Worm (Caenorhabditis elegans) whole organism, late embryonic: ENCODE data around the gene abf-3.

Source experiments
- K02D7.2 ChIP-seq: sonication (generic microtip); optimal IDR thresholded peaks from 2 replicates; lab custom pipeline; 2017; ENCODE audit warnings: mild to moderate bottlenecking, missing genetic modification characterization, missing compliant biosample characterization
- T23F11.4 ChIP-seq: fragments of 200-800 bp; sonication (Bioruptor generic); optimal IDR thresholded peaks from 2 replicates; lab custom pipeline; 2018; ENCODE audit warnings: mild to moderate bottlenecking, missing genetic modification characterization, missing compliant biosample characterization
- Y22D7AL.16 ChIP-seq: sonication (generic microtip); optimal IDR thresholded peaks from 2 replicates; lab custom pipeline; 2016; ENCODE audit warnings: missing genetic modification characterization, missing compliant biosample characterization
- ceh-18 ChIP-seq: sonication (generic microtip); optimal IDR thresholded peaks from 2 replicates; lab custom pipeline; 2016; ENCODE audit warnings: missing genetic modification characterization, missing compliant biosample characterization
- ceh-2 ChIP-seq: sonication (generic microtip); optimal IDR thresholded peaks from 2 replicates; lab custom pipeline; 2016; ENCODE audit warnings: missing genotype, missing genetic modification characterization, missing compliant biosample characterization
- ceh-22 ChIP-seq: sonication (generic microtip); optimal IDR thresholded peaks from 2 replicates; lab custom pipeline; 2017; ENCODE audit warnings: missing biosample characterization, missing genetic modification characterization
- ceh-24 ChIP-seq: sonication (generic microtip); optimal IDR thresholded peaks from 2 replicates; lab custom pipeline; 2016; ENCODE audit warnings: mild to moderate bottlenecking, missing genetic modification characterization, missing compliant biosample characterization
- ceh-30 ChIP-seq: fragments of 150-350 bp; optimal IDR thresholded peaks from 2 replicates; lab custom pipeline; 2014; ENCODE audit warnings: missing biosample characterization, missing genetic modification characterization
- ceh-31 ChIP-seq: sonication (generic microtip); optimal IDR thresholded peaks from 2 replicates; lab custom pipeline; 2016; ENCODE audit warnings: missing genetic modification characterization, missing compliant biosample characterization
- ceh-34 ChIP-seq: sonication (generic microtip); optimal IDR thresholded peaks from 2 replicates; lab custom pipeline; 2016; ENCODE audit warnings: mild to moderate bottlenecking, missing genetic modification characterization, missing compliant biosample characterization
- ceh-45 ChIP-seq: fragments of 200-800 bp; sonication (Bioruptor generic); IDR thresholded peaks from 2 replicates; pipeline ENCODE4 v1.3.6; 2022; ENCODE audit warnings: missing genetic modification reagents, missing genetic modification characterization, missing compliant biosample characterization
- ceh-48 ChIP-seq: sonication (generic microtip); optimal IDR thresholded peaks from 2 replicates; lab custom pipeline; 2016; ENCODE audit warnings: missing genetic modification characterization, inconsistent platforms, missing compliant biosample characterization
- ceh-6 ChIP-seq: fragments of 200-800 bp; sonication (Bioruptor generic); optimal IDR thresholded peaks from 2 replicates; lab custom pipeline; 2018; ENCODE audit warnings: mild to moderate bottlenecking, missing genetic modification characterization, missing compliant biosample characterization
- che-1 ChIP-seq: sonication (generic microtip); optimal IDR thresholded peaks from 2 replicates; lab custom pipeline; 2016; ENCODE audit warnings: mild to moderate bottlenecking, missing genetic modification characterization, missing compliant biosample characterization
- dmd-4 ChIP-seq: sonication (generic microtip); optimal IDR thresholded peaks from 2 replicates; lab custom pipeline; 2016; ENCODE audit warnings: borderline replicate concordance, missing genetic modification characterization, missing compliant biosample characterization
- dve-1 ChIP-seq: sonication (generic microtip); optimal IDR thresholded peaks from 2 replicates; lab custom pipeline; 2017; ENCODE audit warnings: antibody characterized with exemption, mild to moderate bottlenecking, missing genetic modification characterization, missing compliant biosample characterization
- elt-2 ChIP-seq: sonication (generic microtip); optimal IDR thresholded peaks from 2 replicates; lab custom pipeline; 2016; ENCODE audit warnings: missing genetic modification reagents, missing genetic modification characterization, missing compliant biosample characterization
- ets-4 ChIP-seq: sonication (generic microtip); optimal IDR thresholded peaks from 2 replicates; lab custom pipeline; 2016; ENCODE audit warnings: missing genetic modification characterization, missing compliant biosample characterization
- eyg-1 ChIP-seq: sonication (generic microtip); optimal IDR thresholded peaks from 2 replicates; lab custom pipeline; 2016; ENCODE audit warnings: missing genotype, missing genetic modification characterization, missing compliant biosample characterization
- hlh-13 ChIP-seq: fragments of 200-800 bp; sonication (Bioruptor generic); optimal IDR thresholded peaks from 2 replicates; lab custom pipeline; 2018; ENCODE audit warnings: mild to moderate bottlenecking, missing genetic modification characterization, missing compliant biosample characterization
- hlh-15 ChIP-seq: sonication (generic microtip); optimal IDR thresholded peaks from 2 replicates; lab custom pipeline; 2016; ENCODE audit warnings: missing genetic modification characterization, missing compliant biosample characterization
- hlh-6 ChIP-seq: sonication (generic microtip); optimal IDR thresholded peaks from 2 replicates; lab custom pipeline; 2016; ENCODE audit warnings: missing genotype, missing genetic modification characterization, missing compliant biosample characterization
- lim-6 ChIP-seq: sonication (generic microtip); optimal IDR thresholded peaks from 2 replicates; lab custom pipeline; 2016; ENCODE audit warnings: missing genetic modification characterization, missing compliant biosample characterization
- madf-2 ChIP-seq: sonication (generic microtip); optimal IDR thresholded peaks from 2 replicates; lab custom pipeline; 2017; ENCODE audit warnings: missing genetic modification characterization, missing compliant biosample characterization
- mec-3 ChIP-seq: sonication (generic microtip); optimal IDR thresholded peaks from 2 replicates; lab custom pipeline; 2016; ENCODE audit warnings: borderline replicate concordance, missing genetic modification characterization, missing compliant biosample characterization
- nhr-232 ChIP-seq: sonication (generic microtip); optimal IDR thresholded peaks from 2 replicates; lab custom pipeline; 2016; ENCODE audit warnings: missing genetic modification characterization, missing compliant biosample characterization
- pag-3 ChIP-seq: sonication (generic microtip); optimal IDR thresholded peaks from 2 replicates; lab custom pipeline; 2016; ENCODE audit warnings: missing compliant biosample characterization, missing genetic modification characterization, borderline replicate concordance
- pha-4 ChIP-seq: fragments of 150-350 bp; optimal IDR thresholded peaks from 2 replicates; lab custom pipeline; 2018; ENCODE audit warnings: missing biosample characterization, missing genetic modification reagents, missing genetic modification characterization
- pqm-1 ChIP-seq: sonication (generic microtip); optimal IDR thresholded peaks from 2 replicates; lab custom pipeline; 2016; ENCODE audit warnings: missing genetic modification characterization, missing compliant biosample characterization
- pros-1 ChIP-seq: fragments of 150-350 bp; optimal IDR thresholded peaks from 2 replicates; lab custom pipeline; 2014; ENCODE audit warnings: missing biosample characterization, missing genetic modification reagents, missing genetic modification characterization
- rnt-1 ChIP-seq: sonication (generic microtip); optimal IDR thresholded peaks from 2 replicates; lab custom pipeline; 2016; ENCODE audit warnings: missing genetic modification characterization, missing compliant biosample characterization
- sdc-2 ChIP-seq: sonication (generic microtip); optimal IDR thresholded peaks from 2 replicates; lab custom pipeline; 2016; ENCODE audit warnings: missing genotype, missing genetic modification characterization, missing compliant biosample characterization
- sox-2 ChIP-seq: fragments of 200-800 bp; sonication (Bioruptor generic); IDR thresholded peaks from 2 replicates; pipeline ENCODE4 v1.3.6; 2022; ENCODE audit warnings: missing genetic modification reagents, missing genetic modification characterization, missing compliant biosample characterization
- sox-4 ChIP-seq: sonication (generic microtip); optimal IDR thresholded peaks from 2 replicates; lab custom pipeline; 2017; ENCODE audit warnings: mild to moderate bottlenecking, missing genetic modification characterization, inconsistent platforms, missing compliant biosample characterization
- syd-9 ChIP-seq: sonication (generic microtip); optimal IDR thresholded peaks from 2 replicates; lab custom pipeline; 2016; ENCODE audit warnings: mild to moderate bottlenecking, missing genetic modification characterization, moderate library complexity, missing compliant biosample characterization
- tbx-2 ChIP-seq: sonication (generic microtip); optimal IDR thresholded peaks from 2 replicates; lab custom pipeline; 2016; ENCODE audit warnings: missing genetic modification characterization, missing compliant biosample characterization
- unc-86 ChIP-seq: sonication (generic microtip); optimal IDR thresholded peaks from 2 replicates; lab custom pipeline; 2016; ENCODE audit warnings: missing genetic modification characterization, missing compliant biosample characterization
- zip-5 ChIP-seq: sonication (generic microtip); optimal IDR thresholded peaks from 2 replicates; lab custom pipeline; 2016; ENCODE audit warnings: missing genetic modification characterization, missing compliant biosample characterization
- ztf-16 ChIP-seq: sonication (generic microtip); optimal IDR thresholded peaks from 2 replicates; lab custom pipeline; 2017; ENCODE audit warnings: missing genetic modification characterization, missing compliant biosample characterization

The abf-3 gene

DNA sequence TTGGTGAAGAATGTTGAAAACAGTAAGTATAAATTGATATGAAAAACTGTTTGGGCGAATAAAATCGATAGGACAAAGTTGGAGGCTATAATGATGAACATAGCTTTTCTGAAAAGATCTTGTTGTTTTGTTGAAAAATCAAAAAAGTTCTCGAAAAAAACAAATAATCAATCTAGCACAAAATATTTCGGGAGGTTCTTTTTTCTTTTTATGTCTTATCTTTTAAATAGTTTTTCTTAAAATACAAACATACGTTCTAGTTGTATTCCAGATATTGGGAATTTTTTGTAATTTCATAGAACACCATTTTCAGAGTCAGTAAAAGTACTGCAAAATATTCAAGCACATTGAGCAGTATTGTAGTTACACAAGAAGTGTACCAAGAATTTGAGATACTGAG, 12.3 kb upstream of the abf-3 start, which contains the start of gene srbc-55:
Gene srbc-55, minus strand, starts transcription at position 101 of the 400 bp plus-strand sequence.
- TF ChIP-seq T23F11.4 (GFP tag; lab: Kevin White, UChicago), result no peak
- TF ChIP-seq ceh-18 (tag; lab: Kevin White, UChicago), result no peak
- TF ChIP-seq K02D7.2 (tag; lab: Kevin White, UChicago), result no peak
- TF ChIP-seq lim-6, result no peak
- no peak for TF ChIP-seq sox-4 (tag; lab: Kevin White, UChicago)
- no peak for TF ChIP-seq dmd-4 (tag; lab: Kevin White, UChicago)
- TF ChIP-seq zip-5 (tag; lab: Kevin White, UChicago), result no peak
- TF ChIP-seq hlh-15 (tag; lab: Kevin White, UChicago), result no peak
- no peak for TF ChIP-seq ceh-24 (tag; lab: Kevin White, UChicago)
- TF ChIP-seq ets-4, result no peak
- no peak for TF ChIP-seq pha-4
- no peak for TF ChIP-seq elt-2 (tag; lab: Kevin White, UChicago)
- TF ChIP-seq ceh-48 (tag; lab: Kevin White, UChicago), result no peak
- no peak for TF ChIP-seq ceh-2 (tag; lab: Kevin White, UChicago)
- TF ChIP-seq pros-1 (tag; lab: Kevin White, UChicago), result no peak
- no peak for TF ChIP-seq ztf-16 (tag; lab: Kevin White, UChicago)
- no peak for TF ChIP-seq ceh-30
- no peak for TF ChIP-seq madf-2

DNA sequence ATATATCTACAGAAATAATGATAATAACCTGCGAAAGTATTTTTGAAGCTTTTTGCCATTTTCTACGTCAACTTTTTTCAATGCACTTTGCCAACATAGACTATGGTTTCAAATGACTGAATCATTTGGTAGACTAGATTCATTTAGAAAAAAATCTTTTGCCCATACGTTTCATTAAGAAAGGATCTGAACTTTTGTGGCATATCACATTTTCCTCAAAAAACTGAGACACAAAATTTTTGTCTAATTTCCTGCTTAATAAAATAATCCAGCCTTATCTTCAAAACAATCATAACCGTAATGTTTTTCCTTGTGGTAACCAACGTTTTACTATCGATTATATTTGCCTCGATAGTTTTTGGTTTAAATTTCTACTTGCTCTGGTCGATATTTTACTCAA, 8.5 kb upstream of the abf-3 start, which contains the start of gene srbc-51:
Gene srbc-51, plus strand, starts transcription at position 301 of the 400 bp plus-strand sequence.
- TF ChIP-seq sdc-2 (tag; lab: Kevin White, UChicago) (no peak), rnt-1 (tag; lab: Kevin White, UChicago) (no peak), hlh-13 (GFP tag; lab: Kevin White, UChicago) (no peak), ceh-18 (tag; lab: Kevin White, UChicago) (no peak), K02D7.2 (tag; lab: Kevin White, UChicago) (no peak), nhr-232 (tag; lab: Kevin White, UChicago) (no peak), eyg-1 (tag; lab: Kevin White, UChicago) (no peak), hlh-15 (tag; lab: Kevin White, UChicago) (no peak)

DNA sequence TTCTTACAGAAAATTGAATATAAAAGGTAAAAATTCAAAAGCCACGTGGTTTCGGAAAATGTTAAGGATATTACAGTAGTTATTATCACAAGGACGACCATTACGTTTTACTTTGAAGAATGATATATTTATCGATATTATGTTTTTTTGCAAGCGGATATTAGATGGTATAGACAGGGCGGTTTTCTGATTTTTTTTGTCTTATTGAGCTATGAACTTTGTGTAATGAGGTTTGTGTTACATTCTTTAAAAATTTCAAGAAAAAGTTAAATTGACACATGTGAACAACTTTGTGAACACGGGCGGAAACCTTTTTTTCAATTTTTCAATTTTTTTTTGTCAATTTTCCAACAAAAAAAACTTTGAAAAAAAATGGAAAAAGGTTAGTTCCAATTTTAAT, 7.2 kb upstream of the abf-3 start, which contains the start of gene srbc-50:
Gene srbc-50, minus strand, starts transcription at position 101 of the 400 bp plus-strand sequence.
- TF ChIP-seq ztf-16 (tag; lab: Kevin White, UChicago) (no peak), tbx-2 (no peak), che-1 (tag; lab: Kevin White, UChicago) (no peak), pag-3 (tag; lab: Kevin White, UChicago) (no peak), ceh-22 (tag; lab: Kevin White, UChicago) (no peak), sox-2 (no peak), dve-1 (tag; lab: Kevin White, UChicago) (no peak), nhr-232 (tag; lab: Kevin White, UChicago) (no peak), ceh-45 (no peak), ceh-2 (tag; lab: Kevin White, UChicago) (no peak), ceh-30 (no peak), ceh-31 (tag; lab: Kevin White, UChicago) (no peak)

DNA sequence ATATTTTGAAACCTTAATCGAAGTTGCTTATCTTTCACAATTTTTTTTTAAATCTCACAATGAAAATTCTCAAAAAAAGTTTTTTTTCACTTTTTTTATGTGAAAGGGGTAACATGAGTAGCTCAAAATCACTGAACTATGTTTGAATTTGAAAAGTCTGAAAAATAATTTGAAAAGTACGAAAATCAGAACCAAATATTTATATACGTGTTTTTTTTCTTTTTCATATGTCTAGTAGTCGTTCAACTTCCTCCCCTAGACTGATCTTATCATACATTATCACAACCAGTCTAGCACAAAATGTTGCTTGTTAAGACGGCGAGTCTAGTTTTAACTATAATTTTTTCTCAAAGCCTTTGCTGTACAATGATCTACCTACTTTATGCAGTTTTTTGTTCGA, 3.8 kb upstream of the abf-3 start, which contains the start of gene srbc-49:
Gene srbc-49, plus strand, starts transcription at position 301 of the 400 bp plus-strand sequence.
- TF ChIP-seq dve-1 (tag; lab: Kevin White, UChicago) (no peak), hlh-6 (no peak), che-1 (tag; lab: Kevin White, UChicago) (no peak), unc-86 (tag; lab: Kevin White, UChicago) (no peak), ceh-24 (tag; lab: Kevin White, UChicago) (no peak), ceh-34 (tag; lab: Kevin White, UChicago) (no peak), ceh-6 (GFP tag; lab: Kevin White, UChicago) (no peak), sdc-2 (tag; lab: Kevin White, UChicago) (no peak), mec-3 (tag; lab: Kevin White, UChicago) (no peak), eyg-1 (tag; lab: Kevin White, UChicago) (no peak), pqm-1 (no peak), hlh-15 (tag; lab: Kevin White, UChicago) (no peak), K02D7.2 (tag; lab: Kevin White, UChicago) (no peak), ceh-18 (tag; lab: Kevin White, UChicago) (no peak), Y22D7AL.16 (tag; lab: Kevin White, UChicago) (no peak), hlh-13 (GFP tag; lab: Kevin White, UChicago) (no peak), madf-2 (no peak), ceh-30 (no peak), syd-9 (tag; lab: Kevin White, UChicago) (no peak)
